Fruit fly (Drosophila melanogaster): Measurements from ENCODE around the gene CG13639.

- TF ChIP-seq HHEX (GFP tag; optimal IDR thresholded peaks at IDR 0.05) (no peak), nerfin-1 (tag; optimal IDR thresholded peaks at IDR 0.05) (no peak), ranshi (GFP tag; IDR thresholded peaks at IDR 0.05) (no peak), CG33557 (GFP tag; optimal IDR thresholded peaks at IDR 0.05) (no peak), E2f2 (GFP tag; IDR thresholded peaks at IDR 0.05) (no peak), CG18476 (GFP tag; optimal IDR thresholded peaks at IDR 0.05) (no peak), CG10267 (tag; optimal IDR thresholded peaks at IDR 0.05) (no peak), amos (GFP tag; IDR thresholded peaks at IDR 0.05; ENCODE audit: partially characterized antibody) (no peak), CG11695 (GFP tag; IDR thresholded peaks at IDR 0.05) (no peak)
Measured at dm6 chr3R:24823061-24823460, 37.1 kb downstream of the CG13639 start.
